Worm (Caenorhabditis elegans) whole organism, L2 larva: ENCODE results near the gene srd-36.

Experiments
- ama-1 ChIP-seq: fragments of 150-350 bp; optimal IDR thresholded peaks from 2 replicates; lab custom pipeline; 2018; ENCODE audit warnings: inconsistent platforms
- lsy-2 ChIP-seq, 2 experiments: fragments of 150-350 bp in 1 of 2; sonication (generic microtip) in 1 of 2; optimal IDR thresholded peaks; 2 replicates each; lab custom pipeline; 2014 to 2017; ENCODE audit warnings: missing biosample characterization in 2 of 2, missing genetic modification characterization in 2 of 2
- nhr-11 ChIP-seq: fragments of 150-350 bp; optimal IDR thresholded peaks from 2 replicates; lab custom pipeline; 2014; ENCODE audit warnings: missing biosample characterization, missing genetic modification characterization
- unc-39 ChIP-seq: fragments of 150-350 bp; optimal IDR thresholded peaks from 2 replicates; lab custom pipeline; 2014; ENCODE audit warnings: missing biosample characterization, missing genetic modification characterization
- ztf-11 ChIP-seq: sonication (generic microtip); optimal IDR thresholded peaks from 2 replicates; lab custom pipeline; 2017; ENCODE audit warnings: missing biosample characterization, missing genetic modification characterization

DNA sequence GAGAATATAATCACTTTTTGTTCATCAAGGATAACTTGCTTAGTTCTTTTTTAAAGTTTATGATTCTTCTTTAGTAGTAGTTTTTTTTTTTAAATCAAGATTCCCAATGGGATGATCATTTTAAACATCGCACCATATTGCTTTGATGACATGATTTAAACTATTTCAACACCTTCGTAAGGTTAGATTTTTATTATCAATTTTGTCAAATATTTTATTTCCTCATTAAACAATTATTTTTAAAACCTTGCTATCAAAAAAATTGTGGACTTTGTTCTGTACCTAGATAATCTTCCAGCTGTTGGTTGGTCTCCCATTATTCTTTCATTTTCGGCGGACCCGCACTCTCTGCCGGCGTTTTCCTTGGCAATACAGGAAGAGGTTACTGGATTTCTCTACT is 36.8 kb upstream of the srd-36 start, which contains the start of gene sir-2.3:
- TF ChIP-seq ztf-11 (tag; lab: Kevin White, UChicago), result no peak
- no peak for TF ChIP-seq lsy-2 (tag; optimal IDR thresholded peaks at IDR 0.05; lab: Kevin White, UChicago)
- no peak for TF ChIP-seq ama-1 (lab: Kevin White, UChicago)
- no peak for TF ChIP-seq unc-39
- TF ChIP-seq nhr-11 (tag; lab: Kevin White, UChicago), result no peak
